Worm (Caenorhabditis elegans): Measurements from ENCODE around the gene spe-17.

The spe-17 gene

DNA sequence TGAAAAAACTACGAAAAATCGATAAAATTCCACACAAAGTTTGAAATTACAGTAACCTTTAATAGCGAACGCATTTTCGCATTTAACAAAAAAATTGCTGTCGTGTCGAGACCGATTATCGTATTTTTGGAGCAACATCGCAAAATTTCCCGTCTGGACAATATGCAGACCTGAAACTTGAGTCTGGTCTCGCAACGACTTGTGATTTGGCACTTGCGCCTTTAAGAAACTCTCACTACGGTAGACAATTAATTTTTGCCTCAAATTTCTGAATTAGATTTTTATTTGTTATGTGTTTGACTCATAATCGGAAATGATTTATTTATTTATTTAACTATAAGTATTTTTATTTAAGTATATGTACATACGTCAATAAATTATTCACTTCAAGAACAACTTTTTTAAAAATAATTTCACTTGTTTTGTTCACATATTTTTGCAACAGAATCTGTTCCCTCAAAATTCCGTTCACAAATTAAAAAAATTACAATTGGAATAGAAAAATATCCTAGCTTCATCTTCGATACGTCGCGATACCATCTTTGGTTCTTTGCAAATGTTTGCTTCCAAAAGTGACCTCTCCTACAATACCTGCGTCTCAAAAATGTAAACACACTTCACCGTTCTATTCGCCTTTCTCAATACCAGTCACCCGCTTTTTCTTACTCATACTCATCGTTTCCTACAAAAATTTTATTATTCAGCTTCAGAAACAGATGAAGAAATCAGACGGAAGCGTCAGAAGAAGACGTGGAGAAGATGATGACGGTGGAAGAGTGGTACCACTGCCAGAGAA, 34.5 kb downstream of the spe-17 start, which contains the start of gene T12G3.4:
Gene T12G3.4, plus strand, starts transcription at position 705 of the 796 bp plus-strand sequence.
- TF ChIP-seq dox-1 (GFP tag; IDR thresholded peaks at IDR 0.05) (no peak), tlf-1 (GFP tag; optimal IDR thresholded peaks at IDR 0.05) (no peak), snpc-1.1 (tag; optimal IDR thresholded peaks at IDR 0.05; ENCODE audit: insufficient read depth) (no peak), madf-3 (GFP tag; IDR thresholded peaks at IDR 0.05) (no peak), mel-28 (tag; optimal IDR thresholded peaks at IDR 0.05; ENCODE audit: borderline replicate concordance) (no peak), D2030.7 (GFP tag; IDR thresholded peaks at IDR 0.05) (no peak), F22D6.2 (tag; optimal IDR thresholded peaks at IDR 0.05) (no peak), aptf-2 (GFP tag; conservative IDR thresholded peaks at IDR 0.05) (no peak), F39B2.1 (GFP tag; IDR thresholded peaks at IDR 0.05) (no peak), lsl-1 (GFP tag; optimal IDR thresholded peaks at IDR 0.05) (peak; percentile 58), madf-8 (GFP tag; conservative IDR thresholded peaks at IDR 0.05) (peak; percentile 86), F33H1.4 (GFP tag; IDR thresholded peaks at IDR 0.05) (peak; percentile 72), madf-6 (GFP tag; IDR thresholded peaks at IDR 0.05) (peak; percentile 88), zfh-2 (GFP tag; conservative IDR thresholded peaks at IDR 0.05) (no peak), ekl-4 (GFP tag; IDR thresholded peaks at IDR 0.05) (no peak), mxl-1 (tag; optimal IDR thresholded peaks at IDR 0.05) (no peak), xnd-1 (tag; optimal IDR thresholded peaks at IDR 0.05) (peak; percentile 57), ceh-91 (GFP tag; IDR thresholded peaks at IDR 0.05) (peak; percentile 64; the same call in 1 of the 2 replicates), sea-2 (GFP tag; IDR thresholded peaks at IDR 0.05) (no peak), lsy-27 (tag; optimal IDR thresholded peaks at IDR 0.05; ENCODE audit: borderline replicate concordance, insufficient read depth) (no peak), B0019.2 (GFP tag; conservative IDR thresholded peaks at IDR 0.05) (no peak)

DNA sequence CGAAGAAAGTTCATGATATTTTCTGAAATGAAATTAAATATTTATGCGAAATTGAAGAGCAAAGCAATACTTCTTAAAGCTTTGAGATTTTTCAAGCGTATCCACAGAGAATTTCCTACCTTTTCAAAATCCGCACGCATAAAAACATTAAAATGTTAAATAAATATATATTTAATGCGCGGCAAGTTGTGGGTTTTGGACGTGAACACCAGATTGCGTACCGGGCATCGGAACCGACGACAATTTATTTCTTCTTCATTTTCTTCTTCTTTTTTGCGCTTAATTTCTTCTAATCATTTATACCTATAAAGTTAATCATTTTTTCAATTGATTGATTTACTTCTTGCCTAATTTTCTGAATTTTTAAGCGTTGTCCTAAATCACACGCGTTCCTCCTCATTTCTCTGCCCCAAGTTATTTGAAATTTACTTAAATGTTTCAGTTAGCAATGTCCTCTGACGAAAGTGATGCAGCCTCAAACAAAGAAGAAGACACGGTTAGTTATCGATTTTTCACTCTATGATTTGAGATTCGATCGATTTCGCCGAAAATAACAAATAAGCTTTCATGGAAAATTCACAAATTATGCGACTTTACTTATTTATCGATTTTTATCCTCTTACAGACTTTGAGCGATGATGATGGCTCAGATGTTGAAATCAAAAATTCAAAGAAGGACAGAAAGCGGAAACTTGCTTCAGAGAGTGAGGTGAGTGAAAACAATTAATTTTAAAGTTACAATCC, 38.0 kb downstream of the spe-17 start, which contains the start of the genes bre-5 and spt-5:
Gene bre-5, minus strand, starts transcription at position 167 of the 744 bp plus-strand sequence.
Gene spt-5, plus strand, starts transcription at position 443 of the 744 bp plus-strand sequence.
- TF ChIP-seq B0261.1 (tag; optimal IDR thresholded peaks at IDR 0.05), result no peak
- peak; percentile 37; the same call in 1 of the 2 replicates for TF ChIP-seq madf-6 (GFP tag; IDR thresholded peaks at IDR 0.05)
- TF ChIP-seq dpl-1 (GFP tag; optimal IDR thresholded peaks at IDR 0.05), result peak; percentile 10
- TF ChIP-seq zfh-2 (GFP tag; conservative IDR thresholded peaks at IDR 0.05), result no peak

DNA sequence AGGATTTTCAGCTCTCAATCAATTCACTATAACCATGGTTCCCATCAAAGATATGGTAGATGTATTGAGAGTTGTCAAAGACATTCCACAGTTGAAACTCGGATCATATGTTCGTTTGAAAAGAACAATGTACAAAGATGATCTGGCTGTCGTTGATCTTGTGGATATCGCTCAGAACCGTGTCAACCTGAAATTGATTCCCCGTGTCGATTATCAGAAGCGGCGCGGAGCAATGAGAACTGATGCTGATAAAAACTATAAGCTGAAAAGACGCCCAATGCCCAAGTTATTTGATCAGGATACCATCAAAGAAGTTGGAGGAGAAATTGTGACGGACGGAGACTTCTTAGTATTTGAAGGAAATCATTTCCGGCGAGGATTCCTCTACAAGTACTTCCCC, 39.2 kb downstream of the spe-17 start:
- no peak for TF ChIP-seq F10E7.11 (tag; optimal IDR thresholded peaks at IDR 0.05)
- no peak for TF ChIP-seq Y95B8A.8 (GFP tag; IDR thresholded peaks at IDR 0.05)
- no peak for TF ChIP-seq somi-1 (GFP tag; optimal IDR thresholded peaks at IDR 0.05)
- TF ChIP-seq ceh-100 (GFP tag; IDR thresholded peaks at IDR 0.05), result no peak
- TF ChIP-seq dox-1 (GFP tag; IDR thresholded peaks at IDR 0.05), result no peak
- no peak for TF ChIP-seq dpff-1 (tag; optimal IDR thresholded peaks at IDR 0.05)
- TF ChIP-seq F22D6.2 (tag; optimal IDR thresholded peaks at IDR 0.05), result no peak
- no peak for TF ChIP-seq lin-35 (GFP tag; optimal IDR thresholded peaks at IDR 0.05)
- TF ChIP-seq rcor-1 (GFP tag; IDR thresholded peaks at IDR 0.05), result no peak

DNA sequence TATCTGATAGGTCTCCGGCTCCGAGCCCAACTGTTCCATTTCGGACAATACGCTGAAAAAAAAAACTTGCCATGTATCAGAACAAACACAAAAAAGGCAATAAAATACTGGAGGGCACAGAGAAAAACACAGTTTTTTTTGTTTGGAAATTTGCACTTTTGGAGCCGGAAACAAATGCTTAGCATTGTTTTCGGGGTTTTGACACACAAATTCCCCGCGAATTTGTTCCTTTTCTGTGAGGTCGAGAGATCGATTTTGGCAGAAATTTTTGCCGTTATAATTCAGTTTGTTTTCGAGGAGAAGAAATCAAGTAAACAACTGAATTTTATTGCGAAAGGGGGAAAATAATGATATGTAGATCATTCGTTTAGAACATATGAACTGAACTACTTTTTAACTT, 43.4 kb downstream of the spe-17 start, which contains the start of gene K08E4.2:
Gene K08E4.2, minus strand, starts transcription at position 54 of the 400 bp plus-strand sequence.
- TF ChIP-seq efl-1 (GFP tag; optimal IDR thresholded peaks at IDR 0.05) (peak; percentile 58), madf-8 (GFP tag; conservative IDR thresholded peaks at IDR 0.05) (0 out of 2 replicates have a peak, but pooled peaks have one; percentile 18), attf-5 (GFP tag; optimal IDR thresholded peaks at IDR 0.05) (no peak), sptf-2 (GFP tag; optimal IDR thresholded peaks at IDR 0.05) (no peak), dox-1 (GFP tag; IDR thresholded peaks at IDR 0.05) (no peak), nfyb-1 (GFP tag; IDR thresholded peaks at IDR 0.05) (no peak), T07F8.4 (tag; optimal IDR thresholded peaks at IDR 0.05) (no peak), hmg-1.2 (GFP tag; IDR thresholded peaks at IDR 0.05) (no peak), F39B2.1 (GFP tag; IDR thresholded peaks at IDR 0.05) (no peak), attf-6 (GFP tag; IDR thresholded peaks at IDR 0.05) (no peak), F49E8.2 (tag; optimal IDR thresholded peaks at IDR 0.05; ENCODE audit: insufficient read depth) (no peak), F55B11.4 (tag; optimal IDR thresholded peaks at IDR 0.05; ENCODE audit: borderline replicate concordance, insufficient read depth) (no peak), C17E4.6 (GFP tag; IDR thresholded peaks at IDR 0.05) (no peak), xnd-1 (tag; optimal IDR thresholded peaks at IDR 0.05) (peak; percentile 28), ceh-91 (GFP tag; IDR thresholded peaks at IDR 0.05) (0 out of 2 replicates have a peak, but pooled peaks have one; percentile 8), madf-6 (GFP tag; IDR thresholded peaks at IDR 0.05) (peak; percentile 57; the same call in 1 of the 2 replicates)
